Worm (Caenorhabditis elegans) whole organism, midembryonic: Measurements from ENCODE around the gene Y46B2A.3.

ENCODE experiments used
- T22C8.4 ChIP-seq: fragments of 200-800 bp; sonication (Bioruptor generic); IDR thresholded peaks from 2 replicates; pipeline ENCODE4 v1.3.6; 2022; ENCODE audit warnings: missing genetic modification characterization, missing compliant biosample characterization
- cog-1 ChIP-seq: sonication (generic microtip); optimal IDR thresholded peaks from 2 replicates; lab custom pipeline; 2016; ENCODE audit warnings: missing genetic modification characterization, missing compliant biosample characterization
- flt-1 ChIP-seq: fragments of 200-800 bp; sonication (Bioruptor generic); IDR thresholded peaks from 2 replicates; pipeline ENCODE4 v1.3.6; 2022; ENCODE audit warnings: missing genetic modification characterization, missing compliant biosample characterization
- tab-1 ChIP-seq: fragments of 200-800 bp; sonication (Bioruptor generic); IDR thresholded peaks from 2 replicates; pipeline ENCODE4 v1.3.6; 2022; ENCODE audit warnings: missing genetic modification characterization, missing compliant biosample characterization
- ztf-23 ChIP-seq: fragments of 200-800 bp; sonication (Bioruptor generic); IDR thresholded peaks from 2 replicates; pipeline ENCODE4 v1.3.6; 2022; ENCODE audit warnings: missing genetic modification reagents, missing genetic modification characterization, missing compliant biosample characterization
- ztf-29 ChIP-seq: fragments of 200-800 bp; sonication (Bioruptor generic); IDR thresholded peaks from 2 replicates; pipeline ENCODE4 v1.3.6; 2022; ENCODE audit warnings: missing genetic modification reagents, missing genetic modification characterization, missing compliant biosample characterization

ce11 chrII:901632-902031 lies 34.9 kb upstream of the Y46B2A.3 start, which contains the start of gene T07D3.2:
- TF ChIP-seq flt-1 (GFP tag; lab: Robert Waterston, UW) = no peak
- TF ChIP-seq ztf-29 (GFP tag; lab: Robert Waterston, UW) = no peak
- no peak for TF ChIP-seq tab-1
- TF ChIP-seq T22C8.4 (GFP tag; lab: Robert Waterston, UW) = no peak
- TF ChIP-seq ztf-23 = no peak
- TF ChIP-seq cog-1 (tag; lab: Kevin White, UChicago) = no peak
